Fruit fly (Drosophila melanogaster) whole organism: ENCODE measurements around the gene SuUR.

Experiments used
- CG8478 ChIP-seq: fragments of >200 bp; optimal IDR thresholded peaks from 2 replicates; lab custom pipeline; 2018; ENCODE audit warnings: inconsistent platforms
- Dll ChIP-seq: fragments of >200 bp; optimal IDR thresholded peaks from 2 replicates; lab custom pipeline; 2017
- EcR ChIP-seq, 2 experiments: fragments of >200 bp; optimal IDR thresholded peaks; 2 replicates each; lab custom pipeline; 2017; ENCODE audit warnings: missing biosample characterization in 2 of 2, missing genetic modification characterization in 2 of 2, missing genetic modification reagents in 2 of 2
- pan ChIP-seq: fragments of >200 bp; optimal IDR thresholded peaks from 2 replicates; lab custom pipeline; 2017
- psq ChIP-seq: fragments of >200 bp; optimal IDR thresholded peaks from 2 replicates; lab custom pipeline; 2017
- usp ChIP-seq: fragments of >200 bp; optimal IDR thresholded peaks from 2 replicates; lab custom pipeline; 2017; ENCODE audit warnings: missing biosample characterization, missing genetic modification characterization, mixed read lengths

Gene SuUR

dm6 chr3L:11064689-11065088, at the start of gene SuUR, which contains the start of the genes CG32075 and CG45101:
TSS of gene SuUR (plus strand) at chr3L:11064991.
TSS of gene CG32075 (minus strand) at chr3L:11064941.
TSS of gene CG45101 (plus strand) at chr3L:11064991.
- TF ChIP-seq psq (lab: Kevin White, UChicago) = no peak
- TF ChIP-seq Dll (lab: Kevin White, UChicago) = no peak
- TF ChIP-seq pan = no peak

dm6 chr3L:11015203-11015602, 49.6 kb upstream of the SuUR start:
- TF ChIP-seq pan = no peak

- no peak for TF ChIP-seq CG8478
- no peak for TF ChIP-seq EcR (GFP tag; optimal IDR thresholded peaks at IDR 0.05; lab: Kevin White, UChicago)
- no peak for TF ChIP-seq usp
- TF ChIP-seq pan = no peak
- no peak for TF ChIP-seq Dll (lab: Kevin White, UChicago)
- TF ChIP-seq psq (lab: Kevin White, UChicago) = no peak
Observed at dm6 chr3L:11020058-11020457, 44.7 kb upstream of the SuUR start.

dm6 chr3L:11021958-11022357, 42.8 kb upstream of the SuUR start:
- TF ChIP-seq Dll (lab: Kevin White, UChicago) (peak; percentile 19), pan (no peak)

- no peak for TF ChIP-seq CG8478
- TF ChIP-seq pan = no peak
- no peak for TF ChIP-seq usp
- TF ChIP-seq psq (lab: Kevin White, UChicago) = no peak
- TF ChIP-seq Dll (lab: Kevin White, UChicago) = no peak
- no peak for TF ChIP-seq EcR (GFP tag; optimal IDR thresholded peaks at IDR 0.05; lab: Kevin White, UChicago)
Observed at dm6 chr3L:11023235-11023634, 41.6 kb upstream of the SuUR start, which contains the start of gene Fad2. TSS of gene Fad2 (plus strand) at chr3L:11023535.

- TF ChIP-seq Dll (lab: Kevin White, UChicago) (no peak), CG8478 (no peak), usp (no peak), pan (no peak), EcR (GFP tag; optimal IDR thresholded peaks at IDR 0.05; lab: Kevin White, UChicago) (no peak), psq (lab: Kevin White, UChicago) (no peak)
Observed at dm6 chr3L:11025261-11025660, 39.5 kb upstream of the SuUR start, which contains the start of gene CG32079. TSS of gene CG32079 (plus strand) at chr3L:11025561.

- TF ChIP-seq pan (no peak), Dll (lab: Kevin White, UChicago) (no peak), usp (no peak), CG8478 (no peak), EcR (GFP tag; optimal IDR thresholded peaks at IDR 0.05; lab: Kevin White, UChicago) (no peak), psq (lab: Kevin White, UChicago) (no peak)
Observed at dm6 chr3L:11027279-11027678, 37.5 kb upstream of the SuUR start, which contains the start of gene CG32081. TSS of gene CG32081 (plus strand) at chr3L:11027579.

- TF ChIP-seq psq (lab: Kevin White, UChicago) = no peak
- no peak for TF ChIP-seq usp
- TF ChIP-seq CG8478 = no peak
Observed at dm6 chr3L:11031784-11032183, 33.0 kb upstream of the SuUR start.

- TF ChIP-seq psq (lab: Kevin White, UChicago) = no peak
- TF ChIP-seq EcR (GFP tag; optimal IDR thresholded peaks at IDR 0.05; lab: Kevin White, UChicago) = no peak
- no peak for TF ChIP-seq pan
- TF ChIP-seq CG8478 = no peak
- TF ChIP-seq Dll (lab: Kevin White, UChicago) = no peak
- TF ChIP-seq usp = no peak
Observed at dm6 chr3L:11033327-11033975, 31.3 kb upstream of the SuUR start.

dm6 chr3L:11035039-11035438, 29.8 kb upstream of the SuUR start:
- TF ChIP-seq EcR (GFP tag; optimal IDR thresholded peaks at IDR 0.05; lab: Kevin White, UChicago) = no peak
- no peak for TF ChIP-seq Dll (lab: Kevin White, UChicago)
- TF ChIP-seq psq (lab: Kevin White, UChicago) = no peak
- no peak for TF ChIP-seq pan
- TF ChIP-seq usp = no peak
- TF ChIP-seq CG8478 = no peak

- no peak for TF ChIP-seq Dll (lab: Kevin White, UChicago)
- no peak for TF ChIP-seq psq (lab: Kevin White, UChicago)
Observed at dm6 chr3L:11041193-11041592, 23.6 kb upstream of the SuUR start.

- no peak for TF ChIP-seq EcR (GFP tag; optimal IDR thresholded peaks at IDR 0.05; lab: Kevin White, UChicago)
Observed at dm6 chr3L:11043650-11044049, 21.1 kb upstream of the SuUR start.

- no peak for TF ChIP-seq Dll (lab: Kevin White, UChicago)
- TF ChIP-seq CG8478 = no peak
- TF ChIP-seq pan = no peak
- TF ChIP-seq usp = no peak
- TF ChIP-seq EcR (GFP tag; optimal IDR thresholded peaks at IDR 0.05; lab: Kevin White, UChicago) = no peak
- TF ChIP-seq psq (lab: Kevin White, UChicago) = no peak
Observed at dm6 chr3L:11045009-11045408, 19.8 kb upstream of the SuUR start.

- TF ChIP-seq psq (lab: Kevin White, UChicago) (no peak), pan (no peak), CG8478 (no peak), usp (no peak), EcR (GFP tag; optimal IDR thresholded peaks at IDR 0.05; lab: Kevin White, UChicago) (no peak), Dll (lab: Kevin White, UChicago) (no peak)
Observed at dm6 chr3L:11046559-11046958, 18.2 kb upstream of the SuUR start.
